Fruit fly (Drosophila melanogaster) whole organism, embryonic: ENCODE data around the gene CG4004.

Experiments used
- Abd-B ChIP-seq: fragments of 200-800 bp; sonication (Bioruptor generic); optimal IDR thresholded peaks from 2 replicates; lab custom pipeline; 2018; ENCODE audit warnings: missing biosample characterization, mild to moderate bottlenecking, missing genetic modification characterization, moderate library complexity
- BEAF-32 ChIP-seq: fragments of 200-800 bp; sonication (Bioruptor generic); optimal IDR thresholded peaks from 3 replicates; lab custom pipeline; 2017; ENCODE audit warnings: missing biosample characterization, missing genetic modification characterization, mild to moderate bottlenecking, moderate library complexity, missing genetic modification reagents
- CG10147 ChIP-seq: fragments of 200-800 bp; sonication (Bioruptor generic); optimal IDR thresholded peaks from 2 replicates; lab custom pipeline; 2019; ENCODE audit warnings: missing biosample characterization, mild to moderate bottlenecking, missing genetic modification characterization, moderate library complexity
- CG10274 ChIP-seq: fragments of 200-800 bp; sonication (Bioruptor generic); optimal IDR thresholded peaks from 3 replicates; lab custom pipeline; 2017; ENCODE audit warnings: missing biosample characterization, mild to moderate bottlenecking, missing genetic modification characterization
- CG12769 ChIP-seq: fragments of 200-800 bp; sonication (Bioruptor generic); optimal IDR thresholded peaks from 2 replicates; lab custom pipeline; 2019; ENCODE audit warnings: missing biosample characterization, mild to moderate bottlenecking, missing genetic modification characterization, moderate library complexity
- CG14441 ChIP-seq: fragments of 200-800 bp; sonication (Bioruptor generic); IDR thresholded peaks from 2 replicates; pipeline ENCODE4 v1.3.6; 2022; ENCODE audit warnings: missing biosample characterization, missing genetic modification characterization
- CG16813 ChIP-seq: fragments of 200-800 bp; sonication (Bioruptor generic); IDR thresholded peaks from 3 replicates; pipeline ENCODE4 v1.3.6; 2022; ENCODE audit warnings: missing biosample characterization, missing genetic modification characterization; ENCODE audit not compliant: partially characterized antibody
- CG16815 ChIP-seq: fragments of 200-800 bp; sonication (Bioruptor generic); optimal IDR thresholded peaks from 3 replicates; lab custom pipeline; 2017; ENCODE audit warnings: missing biosample characterization, mild to moderate bottlenecking, missing genetic modification characterization
- CG18599 ChIP-seq: fragments of 200-800 bp; sonication (Bioruptor generic); optimal IDR thresholded peaks from 3 replicates; lab custom pipeline; 2017; ENCODE audit warnings: missing biosample characterization, missing genetic modification characterization, mild to moderate bottlenecking, moderate library complexity, missing genetic modification reagents
- CG2712 ChIP-seq: fragments of 200-800 bp; optimal IDR thresholded peaks from 3 replicates; lab custom pipeline; 2019; ENCODE audit warnings: missing biosample characterization, mild to moderate bottlenecking, missing genetic modification characterization, moderate library complexity
- CG30020 ChIP-seq: fragments of 200-800 bp; optimal IDR thresholded peaks from 2 replicates; lab custom pipeline; 2019; ENCODE audit warnings: missing biosample characterization, mild to moderate bottlenecking, missing genetic modification characterization, moderate library complexity
- CG30403 ChIP-seq: fragments of 200-800 bp; sonication (Bioruptor generic); optimal IDR thresholded peaks from 3 replicates; lab custom pipeline; 2016; ENCODE audit warnings: missing biosample characterization, missing genetic modification characterization
- CG32772 ChIP-seq: fragments of 200-800 bp; sonication (Bioruptor generic); IDR thresholded peaks from 2 replicates; pipeline ENCODE4 v1.3.6; 2022; ENCODE audit warnings: missing biosample characterization, missing genetic modification characterization
- CG3407 ChIP-seq: fragments of 200-800 bp; sonication (Bioruptor generic); optimal IDR thresholded peaks from 2 replicates; lab custom pipeline; 2018; ENCODE audit warnings: missing biosample characterization, mild to moderate bottlenecking, missing genetic modification characterization
- CG34376 ChIP-seq: fragments of 200-800 bp; sonication (Bioruptor generic); optimal IDR thresholded peaks from 2 replicates; lab custom pipeline; 2018; ENCODE audit warnings: missing biosample characterization, mild to moderate bottlenecking, missing genetic modification characterization
- CG42726 ChIP-seq: fragments of 200-800 bp; sonication (Bioruptor generic); IDR thresholded peaks from 2 replicates; pipeline ENCODE4 v1.3.6; 2022; ENCODE audit warnings: missing biosample characterization, missing genetic modification characterization; ENCODE audit not compliant: partially characterized antibody
- CG43689 ChIP-seq: fragments of 200-800 bp; sonication (Bioruptor generic); IDR thresholded peaks from 2 replicates; pipeline ENCODE4 v1.3.6; 2022; ENCODE audit warnings: missing biosample characterization, missing genetic modification characterization
- CG7556 ChIP-seq: fragments of 200-800 bp; sonication (Bioruptor generic); optimal IDR thresholded peaks from 2 replicates; lab custom pipeline; 2017; ENCODE audit warnings: missing biosample characterization, mild to moderate bottlenecking, missing genetic modification characterization
- CG7963 ChIP-seq: fragments of 200-800 bp; sonication (Bioruptor generic); IDR thresholded peaks from 3 replicates; pipeline ENCODE4 v1.3.6; 2022; ENCODE audit warnings: missing biosample characterization, missing genetic modification characterization; ENCODE audit not compliant: partially characterized antibody
- CG9932 ChIP-seq: fragments of 200-800 bp; sonication (Bioruptor generic); IDR thresholded peaks from 2 replicates; pipeline ENCODE4 v1.3.6; 2022; ENCODE audit warnings: missing biosample characterization, missing genetic modification characterization
- D ChIP-seq, 2 experiments: fragments of 200-800 bp in 1 of 2; fragments of >200 bp in 1 of 2; sonication (Bioruptor generic) in 1 of 2; optimal IDR thresholded peaks; 2 replicates in 1 of 2; 3 replicates in 1 of 2; lab custom pipeline; 2017; ENCODE audit warnings: mild to moderate bottlenecking in 1 of 2, missing biosample characterization in 1 of 2, missing genetic modification characterization in 1 of 2, missing genetic modification reagents in 1 of 2
- MESR4 ChIP-seq: fragments of 200-800 bp; sonication (Bioruptor generic); optimal IDR thresholded peaks from 2 replicates; lab custom pipeline; 2018; ENCODE audit warnings: missing biosample characterization, mild to moderate bottlenecking, missing genetic modification characterization, moderate library complexity
- Mes4 ChIP-seq: fragments of 200-800 bp; sonication (Bioruptor generic); optimal IDR thresholded peaks from 2 replicates; lab custom pipeline; 2016; ENCODE audit warnings: missing biosample characterization, missing genetic modification characterization
- Opbp ChIP-seq: fragments of 200-800 bp; sonication (Bioruptor generic); IDR thresholded peaks from 3 replicates; pipeline ENCODE4 v1.3.6; 2022; ENCODE audit warnings: missing biosample characterization, missing genetic modification characterization; ENCODE audit not compliant: partially characterized antibody
- Ptx1 ChIP-seq: fragments of 200-800 bp; sonication (Bioruptor generic); IDR thresholded peaks from 2 replicates; pipeline ENCODE4 v1.3.6; 2022; ENCODE audit warnings: missing biosample characterization, missing genetic modification characterization
- Scr ChIP-seq: fragments of 200-800 bp; sonication (Bioruptor generic); IDR thresholded peaks from 2 replicates; pipeline ENCODE4 v1.3.6; 2022; ENCODE audit warnings: missing biosample characterization, missing genetic modification characterization; ENCODE audit not compliant: partially characterized antibody
- Side ChIP-seq: fragments of 200-800 bp; sonication (Bioruptor generic); optimal IDR thresholded peaks from 2 replicates; lab custom pipeline; 2016; ENCODE audit warnings: missing biosample characterization, missing genetic modification characterization
- Ssrp ChIP-seq: fragments of 200-800 bp; sonication (Bioruptor generic); optimal IDR thresholded peaks from 2 replicates; lab custom pipeline; 2018; ENCODE audit warnings: missing biosample characterization, mild to moderate bottlenecking, missing genetic modification characterization, moderate library complexity
- Xrp1 ChIP-seq: fragments of 200-800 bp; sonication (Bioruptor generic); IDR thresholded peaks from 2 replicates; pipeline ENCODE4 v1.3.6; 2022; ENCODE audit warnings: missing biosample characterization, missing genetic modification characterization
- al ChIP-seq: fragments of 200-800 bp; sonication (Bioruptor generic); IDR thresholded peaks from 2 replicates; pipeline ENCODE4 v1.3.6; 2022; ENCODE audit warnings: missing biosample characterization, missing genetic modification characterization
- bsh ChIP-seq, 2 experiments: fragments of 200-800 bp; sonication (Bioruptor generic); optimal IDR thresholded peaks; 2 replicates each; lab custom pipeline; 2017 to 2018; ENCODE audit warnings: mild to moderate bottlenecking in 2 of 2, missing biosample characterization in 2 of 2, missing genetic modification characterization in 2 of 2, moderate library complexity in 1 of 2
- crol ChIP-seq: fragments of 200-800 bp; sonication (Bioruptor generic); IDR thresholded peaks from 2 replicates; pipeline ENCODE4 v1.3.6; 2022; ENCODE audit warnings: missing biosample characterization, missing genetic modification characterization
- ftz-f1 ChIP-seq: fragments of 200-800 bp; sonication (Bioruptor generic); optimal IDR thresholded peaks from 2 replicates; lab custom pipeline; 2016; ENCODE audit warnings: missing biosample characterization, missing genetic modification characterization
- gem ChIP-seq: fragments of 200-800 bp; sonication (Bioruptor generic); optimal IDR thresholded peaks from 2 replicates; lab custom pipeline; 2019; ENCODE audit warnings: missing biosample characterization, mild to moderate bottlenecking, missing genetic modification characterization, moderate library complexity
- gfzf ChIP-seq: fragments of 200-800 bp; sonication (Bioruptor generic); optimal IDR thresholded peaks from 2 replicates; lab custom pipeline; 2016; ENCODE audit warnings: missing biosample characterization, mild to moderate bottlenecking, missing genetic modification characterization, moderate library complexity
- kni ChIP-seq: fragments of 200-800 bp; sonication (Bioruptor generic); optimal IDR thresholded peaks from 3 replicates; lab custom pipeline; 2017; ENCODE audit warnings: mild to moderate bottlenecking, missing biosample characterization, missing genetic modification reagents, missing genetic modification characterization
- nerfin-2 ChIP-seq: fragments of 200-800 bp; sonication (Bioruptor generic); IDR thresholded peaks from 2 replicates; pipeline ENCODE4 v1.3.6; 2022; ENCODE audit warnings: missing biosample characterization, missing genetic modification characterization; ENCODE audit not compliant: partially characterized antibody
- nmo ChIP-seq: fragments of 200-800 bp; sonication (Bioruptor generic); optimal IDR thresholded peaks from 2 replicates; lab custom pipeline; 2018; ENCODE audit warnings: missing biosample characterization, mild to moderate bottlenecking, missing genetic modification characterization, moderate library complexity
- oc ChIP-seq: fragments of 200-800 bp; sonication (Bioruptor generic); optimal IDR thresholded peaks from 2 replicates; lab custom pipeline; 2018; ENCODE audit warnings: missing biosample characterization, mild to moderate bottlenecking, missing genetic modification characterization, moderate library complexity
- pfk ChIP-seq: fragments of 200-800 bp; sonication (Bioruptor generic); optimal IDR thresholded peaks from 2 replicates; lab custom pipeline; 2018; ENCODE audit warnings: missing biosample characterization, mild to moderate bottlenecking, missing genetic modification characterization, moderate library complexity
- pum ChIP-seq: fragments of 200-800 bp; sonication (Bioruptor generic); optimal IDR thresholded peaks from 2 replicates; lab custom pipeline; 2016; ENCODE audit warnings: missing biosample characterization, missing genetic modification characterization
- ro ChIP-seq: fragments of 200-800 bp; sonication (Bioruptor generic); IDR thresholded peaks from 2 replicates; pipeline ENCODE4 v1.3.6; 2022; ENCODE audit warnings: missing biosample characterization, missing genetic modification characterization
- sug ChIP-seq: fragments of 200-800 bp; optimal IDR thresholded peaks from 2 replicates; lab custom pipeline; 2019; ENCODE audit warnings: missing biosample characterization, mild to moderate bottlenecking, missing genetic modification characterization, moderate library complexity
- trh ChIP-seq: fragments of 200-800 bp; sonication (Bioruptor generic); optimal IDR thresholded peaks from 2 replicates; lab custom pipeline; 2016; ENCODE audit warnings: missing biosample characterization, missing genetic modification characterization
- vvl ChIP-seq: fragments of 200-800 bp; sonication (Bioruptor generic); IDR thresholded peaks from 2 replicates; pipeline ENCODE4 v1.3.6; 2022; ENCODE audit warnings: missing biosample characterization, missing genetic modification characterization
- wor ChIP-seq: fragments of 200-800 bp; sonication (Bioruptor generic); IDR thresholded peaks from 2 replicates; pipeline ENCODE4 v1.3.6; 2022; ENCODE audit warnings: missing biosample characterization, missing genetic modification characterization
- z ChIP-seq: fragments of 200-800 bp; sonication (Bioruptor generic); IDR thresholded peaks from 3 replicates; pipeline ENCODE4 v1.3.6; 2022; ENCODE audit warnings: missing biosample characterization, missing genetic modification characterization

CG4004 gene

DNA sequence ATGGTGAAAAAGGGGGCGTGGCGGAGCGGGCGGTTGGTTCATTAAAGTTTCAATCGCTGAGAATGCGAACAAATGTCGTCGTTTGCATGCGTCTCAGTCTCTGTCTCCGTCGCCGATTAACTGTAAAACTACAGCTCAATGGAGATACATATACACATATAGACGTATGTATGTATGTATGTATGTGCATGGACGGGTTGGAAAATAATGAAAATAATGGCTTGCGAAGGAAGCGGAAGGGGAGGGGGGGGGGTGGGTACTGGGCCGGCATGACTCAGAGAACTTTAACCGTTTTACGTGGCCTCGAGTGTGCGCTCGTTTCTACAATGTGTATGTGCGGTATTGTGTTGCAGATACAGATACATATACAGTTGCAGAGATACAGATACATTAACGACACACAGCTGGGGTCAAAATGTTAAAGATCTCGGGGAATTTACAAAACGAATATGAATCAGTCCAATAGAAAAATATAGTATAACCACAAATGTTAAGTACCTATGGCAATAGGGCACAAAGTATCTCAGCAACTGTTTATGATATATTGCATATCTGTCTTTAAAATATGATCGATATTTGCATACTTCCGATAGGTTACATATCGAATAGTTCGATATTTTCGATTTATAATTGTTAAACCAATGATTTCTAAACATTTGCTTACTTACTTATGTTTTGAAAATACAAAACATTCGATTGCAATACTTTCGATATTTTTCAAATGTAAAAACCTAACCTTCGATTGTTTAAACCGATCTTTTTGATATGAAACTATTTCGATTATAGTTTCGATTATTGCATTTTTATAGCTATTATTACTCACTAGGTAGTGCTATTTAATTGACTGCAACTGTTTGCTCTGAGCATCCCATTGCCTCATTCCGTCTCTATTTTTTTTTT, 19.5 kb upstream of the CG4004 start (continued):
- peak; percentile 19 for TF ChIP-seq CG18599 (GFP tag; lab: Kevin White, UChicago)
- TF ChIP-seq oc = no peak
- TF ChIP-seq ro = no peak
- no peak for TF ChIP-seq CG16813 (GFP tag; lab: Robert Waterston, UW)
- no peak for TF ChIP-seq nerfin-2 (GFP tag; lab: Robert Waterston, UW)
- peak; percentile 47 for TF ChIP-seq gem (tag; lab: Kevin White, UChicago)
- TF ChIP-seq Side (GFP tag; lab: Kevin White, UChicago) = no peak
- peak; percentile 38; the same call in 1 of the 2 replicates for TF ChIP-seq Xrp1
- no peak for TF ChIP-seq Scr
- peak; percentile 5 for TF ChIP-seq pum
- no peak for TF ChIP-seq sug (tag; lab: Kevin White, UChicago)
- TF ChIP-seq MESR4 = no peak
- peak; percentile 4 for TF ChIP-seq BEAF-32 (GFP tag; lab: Kevin White, UChicago)
- no peak for TF ChIP-seq trh
- TF ChIP-seq bsh (GFP tag; optimal IDR thresholded peaks at IDR 0.05; lab: Kevin White, UChicago) = peak in 1 of 2 experiments; percentile 25
- no peak for TF ChIP-seq gfzf
- no peak for TF ChIP-seq CG9932
- TF ChIP-seq CG32772 (GFP tag; lab: Robert Waterston, UW) = peak; percentile 48
- no peak for TF ChIP-seq CG14441
- no peak for TF ChIP-seq CG10274 (GFP tag; lab: Kevin White, UChicago)
- no peak for TF ChIP-seq Abd-B (GFP tag; lab: Kevin White, UChicago)
- TF ChIP-seq vvl (GFP tag; lab: Robert Waterston, UW) = peak; percentile 8; the same call in 1 of the 2 replicates
- TF ChIP-seq CG3407 (GFP tag; lab: Kevin White, UChicago) = no peak
- TF ChIP-seq kni (GFP tag; lab: Kevin White, UChicago) = peak; percentile 62
- TF ChIP-seq D (optimal IDR thresholded peaks at IDR 0.05; lab: Kevin White, UChicago) = no peak
- TF ChIP-seq D (GFP tag; optimal IDR thresholded peaks at IDR 0.05; lab: Kevin White, UChicago) = peak; percentile 19
- TF ChIP-seq CG42726 = no peak
- TF ChIP-seq ftz-f1 = peak; percentile 12
- TF ChIP-seq CG7556 (GFP tag; lab: Kevin White, UChicago) = peak; percentile 64
- TF ChIP-seq CG7963 (GFP tag; lab: Robert Waterston, UW) = no peak
- no peak for TF ChIP-seq al (GFP tag; lab: Robert Waterston, UW)
- TF ChIP-seq z = no peak
- no peak for TF ChIP-seq Mes4 (GFP tag; lab: Kevin White, UChicago)
- no peak for TF ChIP-seq pfk (GFP tag; lab: Kevin White, UChicago)
- TF ChIP-seq CG16815 = no peak
- TF ChIP-seq CG12769 (tag; lab: Kevin White, UChicago) = peak; percentile 8
- TF ChIP-seq CG34376 (GFP tag; lab: Kevin White, UChicago) = peak; percentile 13
- peak; percentile 38 for TF ChIP-seq CG30403
- peak; percentile 21 for TF ChIP-seq Ssrp (tag; lab: Kevin White, UChicago)
- peak; percentile 60 for TF ChIP-seq nmo (GFP tag; lab: Kevin White, UChicago)
- no peak for TF ChIP-seq wor (GFP tag; lab: Robert Waterston, UW)
- 0 out of 2 replicates have a peak, but pooled peaks have one; percentile 29 for TF ChIP-seq Ptx1
- TF ChIP-seq CG2712 (tag; lab: Kevin White, UChicago) = peak; percentile 23
- no peak for TF ChIP-seq Opbp (GFP tag; lab: Robert Waterston, UW)
- peak; percentile 25 for TF ChIP-seq CG10147 (GFP tag; lab: Kevin White, UChicago)
- peak; percentile 94 for TF ChIP-seq crol (GFP tag; lab: Robert Waterston, UW)
- no peak for TF ChIP-seq CG43689 (GFP tag; lab: Robert Waterston, UW)
- no peak for TF ChIP-seq CG30020
